Worm (Caenorhabditis elegans) whole organism, L1 larva: ENCODE data around the gene F55A11.8.

ENCODE experiments used
- C34B4.2 ChIP-seq: sonication (generic microtip); optimal IDR thresholded peaks from 2 replicates; lab custom pipeline; 2017; ENCODE audit warnings: mild to moderate bottlenecking, missing genetic modification characterization, missing compliant biosample characterization
- aly-2 ChIP-seq: fragments of 150-350 bp; optimal IDR thresholded peaks from 2 replicates; lab custom pipeline; 2014; ENCODE audit warnings: missing biosample characterization, missing genetic modification characterization
- ama-1 ChIP-seq: fragments of 150-350 bp; optimal IDR thresholded peaks from 2 replicates; lab custom pipeline; 2014
- efl-1 ChIP-seq, 4 experiments: fragments of 150-350 bp; optimal IDR thresholded peaks in 3 of 4; peaks in 1 of 4; 1 replicate in 1 of 4; 2 replicates in 3 of 4; lab custom pipeline; 2014; ENCODE audit warnings: missing biosample characterization in 2 of 4, missing genetic modification characterization in 2 of 4, missing genetic modification reagents in 2 of 4
- egl-13 ChIP-seq: sonication (generic microtip); optimal IDR thresholded peaks from 2 replicates; lab custom pipeline; 2016; ENCODE audit warnings: missing genotype, missing genetic modification reagents, missing genetic modification characterization, missing compliant biosample characterization
- fos-1 ChIP-seq: fragments of 150-350 bp; optimal IDR thresholded peaks from 2 replicates; lab custom pipeline; 2014; ENCODE audit warnings: missing biosample characterization, missing genetic modification characterization
- jun-1 ChIP-seq: fragments of 150-350 bp; optimal IDR thresholded peaks from 2 replicates; lab custom pipeline; 2014; ENCODE audit warnings: missing biosample characterization, missing genetic modification reagents, missing genetic modification characterization
- lin-15B ChIP-seq: fragments of 150-350 bp; sonication (generic microtip); optimal IDR thresholded peaks from 3 replicates; lab custom pipeline; 2014; ENCODE audit warnings: missing biosample characterization, missing genetic modification characterization
- skn-1 ChIP-seq: fragments of 150-350 bp; optimal IDR thresholded peaks from 2 replicates; lab custom pipeline; 2014; ENCODE audit warnings: missing biosample characterization, missing genetic modification characterization
- unc-62 ChIP-seq: fragments of 150-350 bp; optimal IDR thresholded peaks from 2 replicates; lab custom pipeline; 2014; ENCODE audit warnings: missing biosample characterization, missing genetic modification reagents, missing genetic modification characterization
- ztf-11 ChIP-seq, 2 experiments: sonication (generic microtip); optimal IDR thresholded peaks; 2 replicates each; lab custom pipeline; 2016 to 2017; ENCODE audit warnings: missing genetic modification characterization in 2 of 2, missing biosample characterization in 1 of 2, missing compliant biosample characterization in 1 of 2

DNA sequence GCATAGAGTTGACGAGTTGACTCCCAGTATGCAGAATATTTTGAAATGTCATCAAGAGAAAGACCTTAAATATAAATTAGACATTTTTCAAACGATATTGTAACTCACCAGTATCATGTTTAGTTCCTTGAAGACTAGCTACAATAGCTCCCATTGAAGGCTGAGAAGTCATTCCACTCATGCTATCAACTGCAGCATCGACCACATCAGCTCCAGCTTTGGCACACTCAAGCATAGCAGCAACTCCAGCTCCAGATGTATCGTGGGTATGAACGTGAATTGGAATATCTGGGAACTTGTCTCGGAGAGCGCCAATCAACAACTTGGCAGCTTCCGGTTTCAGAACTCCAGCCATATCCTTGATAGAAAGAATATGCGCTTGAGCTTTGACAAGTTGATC, 31.5 kb downstream of the F55A11.8 start:
- TF ChIP-seq egl-13 (no peak), skn-1 (tag; lab: Kevin White, UChicago) (no peak), ztf-11 (tag; optimal IDR thresholded peaks at IDR 0.05; lab: Kevin White, UChicago) (no peak), jun-1 (tag; lab: Kevin White, UChicago) (no peak), ama-1 (lab: Kevin White, UChicago) (no peak), C34B4.2 (tag; lab: Kevin White, UChicago) (no peak), efl-1 (optimal IDR thresholded peaks at IDR 0.05; lab: Kevin White, UChicago) (no peak), efl-1 (GFP tag; optimal IDR thresholded peaks at IDR 0.05 in 1 of 2; lab: Kevin White, UChicago) (peak in 1 of 2 experiments; percentile 65), fos-1 (tag; lab: Kevin White, UChicago) (no peak), unc-62 (GFP tag; lab: Kevin White, UChicago) (no peak), lin-15B (tag; lab: Kevin White, UChicago) (no peak), aly-2 (tag; lab: Kevin White, UChicago) (no peak)
